Worm (Caenorhabditis elegans) whole organism, L1 larva: ENCODE measurements around the gene rsp-3.

Experiments used
- alr-1 ChIP-seq: fragments of 200-800 bp; sonication (Bioruptor generic); optimal IDR thresholded peaks from 2 replicates; lab custom pipeline; 2018; ENCODE audit warnings: borderline replicate concordance, mild to moderate bottlenecking, missing genetic modification characterization, missing compliant biosample characterization
- ces-1 ChIP-seq: fragments of 150-350 bp; optimal IDR thresholded peaks from 2 replicates; lab custom pipeline; 2014; ENCODE audit warnings: missing biosample characterization, missing genetic modification reagents, missing genetic modification characterization
- dpl-1 ChIP-seq, 3 experiments: fragments of 150-350 bp in 2 of 3; sonication (generic microtip) in 1 of 3; optimal IDR thresholded peaks; 2 replicates each; lab custom pipeline; 2014 to 2017; ENCODE audit warnings: missing biosample characterization in 3 of 3, missing genetic modification characterization in 3 of 3, missing genetic modification reagents in 3 of 3
- nhr-71 ChIP-seq: sonication (generic microtip); optimal IDR thresholded peaks from 2 replicates; lab custom pipeline; 2016; ENCODE audit warnings: mild to moderate bottlenecking, missing genetic modification characterization, moderate library complexity, missing compliant biosample characterization
- snpc-4 ChIP-seq: fragments of 150-350 bp; optimal IDR thresholded peaks from 2 replicates; lab custom pipeline; 2014; ENCODE audit warnings: missing biosample characterization, missing genetic modification characterization
- sox-4 ChIP-seq: sonication (generic microtip); optimal IDR thresholded peaks from 2 replicates; lab custom pipeline; 2016; ENCODE audit warnings: missing genetic modification characterization, missing compliant biosample characterization

DNA sequence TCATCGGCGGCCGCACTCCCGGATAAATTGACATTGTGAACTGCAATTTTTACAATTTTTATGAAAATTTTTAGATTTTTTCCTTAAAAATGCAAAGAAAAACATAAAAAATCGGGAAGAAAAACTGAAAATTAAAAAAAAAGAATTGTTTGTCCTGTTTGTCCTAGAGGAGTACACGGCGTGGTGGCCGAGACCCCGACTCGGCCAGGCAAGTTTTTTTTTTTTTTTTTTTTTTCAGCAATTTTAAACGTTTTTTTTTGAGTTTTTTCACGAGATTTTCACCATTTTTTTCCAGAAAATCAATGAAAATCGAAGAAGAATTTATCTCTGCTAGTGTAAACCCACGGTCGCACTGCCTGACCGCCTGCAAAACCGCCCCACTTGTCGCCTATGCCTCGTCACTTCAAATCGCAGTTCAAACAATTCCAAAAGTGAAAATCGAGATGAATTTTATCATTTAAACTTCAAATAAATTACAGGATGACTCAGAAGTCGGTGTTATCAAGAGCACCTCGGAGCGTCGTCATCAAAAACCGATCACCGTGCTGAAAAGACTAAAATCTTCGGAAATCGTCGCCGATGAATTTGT, 14.2 kb downstream of the rsp-3 start, which contains the start of the genes taf-7.2 and elpc-2:
- no peak for TF ChIP-seq ces-1 (GFP tag; lab: Kevin White, UChicago)
- peak; percentile 16 to 48 (median 27) for TF ChIP-seq dpl-1 (GFP tag; optimal IDR thresholded peaks at IDR 0.05; lab: Kevin White, UChicago)
- no peak for TF ChIP-seq snpc-4 (tag; lab: Kevin White, UChicago)
- TF ChIP-seq sox-4: peak; percentile 76
- TF ChIP-seq nhr-71 (tag; lab: Kevin White, UChicago): no peak
- TF ChIP-seq alr-1 (tag; lab: Kevin White, UChicago): no peak
